Worm (Caenorhabditis elegans): ENCODE results near the gene psr-1.
A peak's percentile ranks its signal among the peaks of the same experiment; 100 is the strongest.

psr-1 gene

ce11 chrIV:4667383-4667782 lies 14.3 kb downstream of the psr-1 start (continued):
- TF ChIP-seq athp-1 (tag; optimal IDR thresholded peaks at IDR 0.05) (no peak), lin-54 (GFP tag; optimal IDR thresholded peaks at IDR 0.05) (no peak), B0261.1 (tag; optimal IDR thresholded peaks at IDR 0.05) (no peak), ztf-22 (GFP tag; optimal IDR thresholded peaks at IDR 0.05) (no peak), madf-3 (GFP tag; IDR thresholded peaks at IDR 0.05) (0 out of 2 replicates have a peak, but pooled peaks have one; percentile 8), lin-35 (GFP tag; optimal IDR thresholded peaks at IDR 0.05) (no peak), snpc-3.4 (tag; optimal IDR thresholded peaks at IDR 0.05) (no peak), rec-8 (tag; optimal IDR thresholded peaks at IDR 0.05) (no peak), hlh-12 (tag; optimal IDR thresholded peaks at IDR 0.05) (no peak), F37B4.10 (GFP tag; IDR thresholded peaks at IDR 0.05) (0 out of 2 replicates have a peak, but pooled peaks have one; percentile 53), ztf-28 (GFP tag; IDR thresholded peaks at IDR 0.05) (0 out of 2 replicates have a peak, but pooled peaks have one; percentile 32), ztf-6 (GFP tag; IDR thresholded peaks at IDR 0.05) (no peak), dpff-1 (tag; optimal IDR thresholded peaks at IDR 0.05) (no peak), sea-2 (GFP tag; IDR thresholded peaks at IDR 0.05) (no peak), hrde-1 (tag; optimal IDR thresholded peaks at IDR 0.05; ENCODE audit: borderline replicate concordance) (no peak), K12H6.12 (tag; optimal IDR thresholded peaks at IDR 0.05) (no peak), egl-18 (GFP tag; IDR thresholded peaks at IDR 0.05) (no peak), lin-26 (GFP tag; IDR thresholded peaks at IDR 0.05) (0 out of 2 replicates have a peak, but pooled peaks have one; percentile 44), F22D6.2 (tag; optimal IDR thresholded peaks at IDR 0.05) (no peak), akir-1 (GFP tag; optimal IDR thresholded peaks at IDR 0.05) (no peak), him-1 (tag; optimal IDR thresholded peaks at IDR 0.05) (no peak), attf-5 (GFP tag; optimal IDR thresholded peaks at IDR 0.05) (no peak), dox-1 (GFP tag; IDR thresholded peaks at IDR 0.05) (0 out of 2 replicates have a peak, but pooled peaks have one; percentile 11)

ce11 chrIV:4667835-4668234 lies 14.8 kb downstream of the psr-1 start:
- TF ChIP-seq F39B2.1 (GFP tag; IDR thresholded peaks at IDR 0.05) (no peak), xnd-1 (tag; optimal IDR thresholded peaks at IDR 0.05) (peak; percentile 54), lsl-1 (GFP tag; optimal IDR thresholded peaks at IDR 0.05) (peak; percentile 53)

- no peak for TF ChIP-seq bed-1 (GFP tag; IDR thresholded peaks at IDR 0.05)
- no peak for TF ChIP-seq dpl-1 (GFP tag; optimal IDR thresholded peaks at IDR 0.05)
- no peak for TF ChIP-seq hmg-1.2 (GFP tag; IDR thresholded peaks at IDR 0.05)
- no peak for TF ChIP-seq ceh-91 (GFP tag; IDR thresholded peaks at IDR 0.05)
- no peak for TF ChIP-seq lsy-27 (tag; optimal IDR thresholded peaks at IDR 0.05; ENCODE audit: borderline replicate concordance, insufficient read depth)
- TF ChIP-seq gei-17 (GFP tag; optimal IDR thresholded peaks at IDR 0.05): no peak
- no peak for TF ChIP-seq ceh-100 (GFP tag; IDR thresholded peaks at IDR 0.05)
- no peak for TF ChIP-seq D2030.7 (GFP tag; IDR thresholded peaks at IDR 0.05)
- no peak for TF ChIP-seq dpff-1 (tag; optimal IDR thresholded peaks at IDR 0.05)
- no peak for TF ChIP-seq Y53F4B.3 (GFP tag; IDR thresholded peaks at IDR 0.05)
- no peak for TF ChIP-seq xnd-1 (tag; optimal IDR thresholded peaks at IDR 0.05)
- TF ChIP-seq ekl-4 (GFP tag; IDR thresholded peaks at IDR 0.05): no peak
- TF ChIP-seq lsl-1 (GFP tag; optimal IDR thresholded peaks at IDR 0.05): no peak
Observed at ce11 chrIV:4669242-4669641, 16.2 kb downstream of the psr-1 start, which contains the start of gene F29B9.12. Gene F29B9.12 (plus strand): TSS chrIV:4669542.
